Worm (Caenorhabditis elegans) whole organism, L4 larva: Measurements from ENCODE around the gene srh-70.

ENCODE experiments used
- F10B5.3 ChIP-seq: sonication (generic microtip); optimal IDR thresholded peaks from 2 replicates; lab custom pipeline; 2016; ENCODE audit warnings: mild to moderate bottlenecking, missing genetic modification characterization, missing compliant biosample characterization
- F49E8.2 ChIP-seq: sonication (generic microtip); optimal IDR thresholded peaks from 2 replicates; lab custom pipeline; 2016; ENCODE audit warnings: missing compliant biosample characterization, mild to moderate bottlenecking, missing genetic modification characterization, borderline replicate concordance
- R02D3.7 ChIP-seq: fragments of 150-350 bp; sonication (generic microtip); optimal IDR thresholded peaks from 3 replicates; lab custom pipeline; 2014; ENCODE audit warnings: missing biosample characterization, missing genetic modification characterization
- Y105C5A.15 ChIP-seq: fragments of 200-800 bp; sonication (Bioruptor generic); IDR thresholded peaks from 2 replicates; pipeline ENCODE4 v1.3.6; 2022; ENCODE audit warnings: missing genetic modification characterization, missing compliant biosample characterization
- aha-1 ChIP-seq: fragments of 150-350 bp; peaks from one replicate; lab custom pipeline; 2014; ENCODE audit warnings: missing biosample characterization, missing genetic modification characterization
- ama-1 ChIP-seq: fragments of 150-350 bp; optimal IDR thresholded peaks from 2 replicates; lab custom pipeline; 2014; ENCODE audit warnings: inconsistent platforms, mixed read lengths
- arid-1 ChIP-seq: fragments of 200-800 bp; sonication (Bioruptor generic); conservative IDR thresholded peaks from 2 replicates; pipeline ENCODE4 v1.3.6; 2022; ENCODE audit warnings: missing genetic modification reagents, missing genetic modification characterization, missing compliant biosample characterization
- ceh-62 ChIP-seq: sonication (generic microtip); optimal IDR thresholded peaks from 2 replicates; lab custom pipeline; 2017; ENCODE audit warnings: missing biosample characterization, missing genetic modification characterization
- ceh-82 ChIP-seq: sonication (generic microtip); optimal IDR thresholded peaks from 2 replicates; lab custom pipeline; 2017; ENCODE audit warnings: missing biosample characterization, missing genetic modification characterization
- ces-1 ChIP-seq: fragments of 150-350 bp; sonication (generic microtip); optimal IDR thresholded peaks from 4 replicates; lab custom pipeline; 2014; ENCODE audit warnings: missing biosample characterization, missing genetic modification reagents, missing genetic modification characterization
- cey-2 ChIP-seq: sonication (generic microtip); optimal IDR thresholded peaks from 3 replicates; lab custom pipeline; 2017; ENCODE audit warnings: missing genetic modification characterization, mild to moderate bottlenecking, missing compliant biosample characterization, antibody characterized with exemption, borderline replicate concordance; ENCODE audit not compliant: insufficient read depth
- daf-12 ChIP-seq: fragments of 150-350 bp; optimal IDR thresholded peaks from 2 replicates; lab custom pipeline; 2014; ENCODE audit warnings: missing biosample characterization, missing genetic modification reagents, missing genetic modification characterization
- dmd-8 ChIP-seq: fragments of 200-800 bp; sonication (Bioruptor generic); IDR thresholded peaks from 2 replicates; pipeline ENCODE4 v1.3.6; 2022; ENCODE audit warnings: missing genetic modification characterization, missing compliant biosample characterization
- duxl-1 ChIP-seq: sonication (generic microtip); optimal IDR thresholded peaks from 2 replicates; lab custom pipeline; 2016; ENCODE audit warnings: mild to moderate bottlenecking, missing genetic modification characterization, moderate library complexity, missing compliant biosample characterization; ENCODE audit not compliant: poor library complexity
- egl-27 ChIP-seq: sonication (generic microtip); optimal IDR thresholded peaks from 3 replicates; lab custom pipeline; 2017; ENCODE audit warnings: missing biosample characterization, missing genetic modification reagents, missing genetic modification characterization
- fkh-10 ChIP-seq: fragments of 150-350 bp; optimal IDR thresholded peaks from 2 replicates; lab custom pipeline; 2014; ENCODE audit warnings: missing biosample characterization, missing genetic modification reagents, missing genetic modification characterization
- fos-1 ChIP-seq: fragments of 150-350 bp; optimal IDR thresholded peaks from 2 replicates; lab custom pipeline; 2014; ENCODE audit warnings: missing biosample characterization, missing genetic modification characterization
- lim-7 ChIP-seq: fragments of 200-800 bp; sonication (Bioruptor generic); IDR thresholded peaks from 2 replicates; pipeline ENCODE4 v1.3.6; 2022; ENCODE audit warnings: missing genetic modification characterization, missing compliant biosample characterization
- lin-39 ChIP-seq: fragments of 150-350 bp; optimal IDR thresholded peaks from 2 replicates; lab custom pipeline; 2014; ENCODE audit warnings: missing biosample characterization, missing genetic modification reagents, missing genetic modification characterization
- lir-3 ChIP-seq: sonication (generic microtip); optimal IDR thresholded peaks from 2 replicates; lab custom pipeline; 2016; ENCODE audit warnings: mild to moderate bottlenecking, missing genetic modification characterization, missing compliant biosample characterization
- lsy-2 ChIP-seq, 2 experiments: fragments of 150-350 bp in 1 of 2; sonication (generic microtip) in 1 of 2; optimal IDR thresholded peaks; 2 replicates each; lab custom pipeline; 2014 to 2017; ENCODE audit warnings: missing biosample characterization in 2 of 2, missing genetic modification characterization in 2 of 2
- mdl-1 ChIP-seq, 2 experiments: fragments of 150-350 bp in 1 of 2; sonication (generic microtip) in 1 of 2; optimal IDR thresholded peaks; 2 replicates each; lab custom pipeline; 2014 to 2017; ENCODE audit warnings: missing biosample characterization in 2 of 2, missing genetic modification characterization in 2 of 2
- mep-1 ChIP-seq: fragments of 150-350 bp; sonication (generic microtip); optimal IDR thresholded peaks from 3 replicates; lab custom pipeline; 2014; ENCODE audit warnings: missing biosample characterization, missing genetic modification characterization
- mxl-2 ChIP-seq: fragments of 200-800 bp; sonication (Bioruptor generic); conservative IDR thresholded peaks from 2 replicates; pipeline ENCODE4 v1.3.6; 2022; ENCODE audit warnings: missing genetic modification reagents, missing genetic modification characterization, missing compliant biosample characterization
- mxl-3 ChIP-seq: fragments of 200-800 bp; sonication (Bioruptor generic); optimal IDR thresholded peaks from 2 replicates; lab custom pipeline; 2018; ENCODE audit warnings: mild to moderate bottlenecking, missing genetic modification characterization, missing compliant biosample characterization
- nhr-10 ChIP-seq: fragments of 150-350 bp; optimal IDR thresholded peaks from 2 replicates; lab custom pipeline; 2014; ENCODE audit warnings: missing biosample characterization, missing genetic modification characterization
- nhr-102 ChIP-seq: sonication (generic microtip); optimal IDR thresholded peaks from 2 replicates; lab custom pipeline; 2016; ENCODE audit warnings: mild to moderate bottlenecking, missing genetic modification characterization, moderate library complexity, missing compliant biosample characterization
- nhr-111 ChIP-seq: fragments of 200-800 bp; sonication (Bioruptor generic); optimal IDR thresholded peaks from 2 replicates; lab custom pipeline; 2018; ENCODE audit warnings: mild to moderate bottlenecking, missing genetic modification characterization, missing compliant biosample characterization
- nhr-25 ChIP-seq: sonication (generic microtip); optimal IDR thresholded peaks from 2 replicates; lab custom pipeline; 2017; ENCODE audit warnings: missing genetic modification characterization, mild to moderate bottlenecking, missing compliant biosample characterization, antibody characterized with exemption, moderate library complexity, borderline replicate concordance; ENCODE audit not compliant: insufficient read depth
- pha-4 ChIP-seq, 2 experiments: fragments of 150-350 bp in 1 of 2; fragments of 200-800 bp in 1 of 2; sonication (Bioruptor generic) in 1 of 2; IDR thresholded peaks in 1 of 2; optimal IDR thresholded peaks in 1 of 2; 2 replicates each; pipeline versions ENCODE4 v1.3.6 to Lab custom; 2014 to 2022; ENCODE audit warnings: missing genetic modification characterization in 2 of 2, missing genetic modification reagents in 2 of 2, missing biosample characterization in 1 of 2, missing compliant biosample characterization in 1 of 2
- php-3 ChIP-seq: fragments of 200-800 bp; sonication (Bioruptor generic); IDR thresholded peaks from 2 replicates; pipeline ENCODE4 v1.3.6; 2022; ENCODE audit warnings: missing genetic modification reagents, missing genetic modification characterization, missing compliant biosample characterization
- set-16 ChIP-seq: fragments of 200-800 bp; sonication (Bioruptor generic); IDR thresholded peaks from 2 replicates; pipeline ENCODE4 v1.3.6; 2022; ENCODE audit warnings: missing genetic modification reagents, missing genetic modification characterization, missing compliant biosample characterization
- unc-39 ChIP-seq: sonication (generic microtip); optimal IDR thresholded peaks from 2 replicates; lab custom pipeline; 2017; ENCODE audit warnings: missing biosample characterization, missing genetic modification characterization
- zfp-3 ChIP-seq: fragments of 200-800 bp; sonication (Bioruptor generic); conservative IDR thresholded peaks from 2 replicates; pipeline ENCODE4 v1.3.6; 2022; ENCODE audit warnings: missing genetic modification reagents, missing genetic modification characterization, missing compliant biosample characterization
- zip-2 ChIP-seq: fragments of 150-350 bp; optimal IDR thresholded peaks from 2 replicates; lab custom pipeline; 2014; ENCODE audit warnings: missing biosample characterization, missing genetic modification characterization
- ztf-7 ChIP-seq: fragments of 150-350 bp; optimal IDR thresholded peaks from 2 replicates; lab custom pipeline; 2014; ENCODE audit warnings: missing biosample characterization, missing genetic modification characterization

The srh-70 gene

DNA sequence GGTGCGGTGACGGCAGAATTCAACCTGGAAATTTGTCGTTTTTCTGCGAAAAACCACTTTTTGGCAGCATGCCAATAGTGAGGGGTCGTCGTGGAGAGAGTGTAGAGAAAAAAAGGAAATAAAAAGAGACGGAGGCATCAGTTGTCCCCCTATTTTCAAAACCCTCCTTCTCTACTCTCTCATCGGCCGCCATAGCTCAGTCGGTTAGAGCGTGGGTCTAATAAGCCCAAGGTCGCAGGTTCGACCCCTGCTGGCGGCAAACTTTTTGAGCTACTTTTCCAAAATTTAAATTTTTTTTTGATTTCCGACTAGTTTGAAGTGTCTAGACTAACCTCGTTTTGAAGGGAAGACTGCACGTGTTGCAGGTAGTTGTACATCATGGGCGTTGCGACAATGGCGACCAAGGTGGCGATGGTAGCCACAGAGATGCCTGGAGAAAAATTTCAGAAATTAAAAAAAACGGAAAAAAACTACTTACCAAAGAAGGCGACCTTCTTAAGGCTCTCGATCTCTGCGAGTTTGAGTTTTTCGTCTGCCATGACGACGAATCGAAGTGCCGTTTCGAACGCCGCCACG is 24.0 kb downstream of the srh-70 start, which contains the start of gene col-85 (continued):
- TF ChIP-seq mxl-2 (GFP tag; lab: Robert Waterston, UW), result peak; percentile 73
- TF ChIP-seq nhr-25, result no peak
- no peak for TF ChIP-seq ceh-62 (tag; lab: Kevin White, UChicago)
- TF ChIP-seq dmd-8 (GFP tag; lab: Robert Waterston, UW), result peak; percentile 95
- TF ChIP-seq pha-4 (GFP tag; IDR thresholded peaks at IDR 0.05; lab: Robert Waterston, UW), result peak; percentile 95
- TF ChIP-seq pha-4 (tag; optimal IDR thresholded peaks at IDR 0.05; lab: Kevin White, UChicago), result no peak
- peak; percentile 73 for TF ChIP-seq nhr-111 (GFP tag; lab: Kevin White, UChicago)
- no peak for TF ChIP-seq set-16 (GFP tag; lab: Robert Waterston, UW)
- TF ChIP-seq zip-2 (tag; lab: Kevin White, UChicago), result peak; percentile 60
- no peak for TF ChIP-seq ces-1 (GFP tag; lab: Kevin White, UChicago)
- TF ChIP-seq lir-3 (tag; lab: Kevin White, UChicago), result peak; percentile 62
- TF ChIP-seq F49E8.2 (tag; lab: Kevin White, UChicago), result peak; percentile 49
- TF ChIP-seq zfp-3 (GFP tag; lab: Robert Waterston, UW), result peak; percentile 73
- TF ChIP-seq aha-1 (tag; lab: Kevin White, UChicago), result peak; percentile 94
- no peak for TF ChIP-seq ama-1 (lab: Kevin White, UChicago)
- no peak for TF ChIP-seq lsy-2 (tag; optimal IDR thresholded peaks at IDR 0.05; lab: Kevin White, UChicago)
- peak; percentile 75 for TF ChIP-seq nhr-102
- TF ChIP-seq mdl-1 (tag; optimal IDR thresholded peaks at IDR 0.05; lab: Kevin White, UChicago), result peak in 1 of 2 experiments; percentile 59
- no peak for TF ChIP-seq F10B5.3 (tag; lab: Kevin White, UChicago)
- no peak for TF ChIP-seq unc-39 (tag; lab: Kevin White, UChicago)
- TF ChIP-seq fos-1 (tag; lab: Kevin White, UChicago), result no peak
- peak; percentile 71 for TF ChIP-seq ztf-7 (tag; lab: Kevin White, UChicago)
- no peak for TF ChIP-seq cey-2 (tag; lab: Kevin White, UChicago)
- peak; percentile 84 for TF ChIP-seq php-3

DNA sequence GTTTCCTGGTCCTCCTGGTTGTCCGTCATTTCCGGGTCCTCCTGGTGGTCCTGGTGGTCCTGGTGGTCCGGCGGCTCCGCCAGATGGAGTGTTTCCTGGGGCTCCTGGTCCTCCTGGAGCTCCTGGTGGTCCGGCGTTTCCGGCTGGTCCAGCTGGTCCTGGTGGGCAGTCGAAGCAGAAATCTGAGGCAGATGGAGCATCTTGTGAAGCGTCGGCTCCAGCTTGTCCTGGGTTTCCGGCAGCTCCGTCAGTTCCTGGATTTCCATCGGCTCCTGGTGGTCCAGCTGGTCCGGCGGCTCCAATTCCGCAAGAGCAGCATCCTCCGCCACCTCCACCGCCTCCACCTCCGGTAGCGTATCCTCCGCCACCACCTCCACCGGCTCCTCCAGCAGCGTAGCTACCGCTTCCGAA is 24.6 kb downstream of the srh-70 start:
- TF ChIP-seq ces-1 (GFP tag; lab: Kevin White, UChicago) (no peak), pha-4 (GFP tag; IDR thresholded peaks at IDR 0.05; lab: Robert Waterston, UW) (0 out of 2 replicates have a peak, but pooled peaks have one; percentile 49), pha-4 (tag; optimal IDR thresholded peaks at IDR 0.05; lab: Kevin White, UChicago) (no peak), set-16 (GFP tag; lab: Robert Waterston, UW) (peak; percentile 98), duxl-1 (tag; lab: Kevin White, UChicago) (no peak), arid-1 (no peak), egl-27 (tag; lab: Kevin White, UChicago) (no peak)

DNA sequence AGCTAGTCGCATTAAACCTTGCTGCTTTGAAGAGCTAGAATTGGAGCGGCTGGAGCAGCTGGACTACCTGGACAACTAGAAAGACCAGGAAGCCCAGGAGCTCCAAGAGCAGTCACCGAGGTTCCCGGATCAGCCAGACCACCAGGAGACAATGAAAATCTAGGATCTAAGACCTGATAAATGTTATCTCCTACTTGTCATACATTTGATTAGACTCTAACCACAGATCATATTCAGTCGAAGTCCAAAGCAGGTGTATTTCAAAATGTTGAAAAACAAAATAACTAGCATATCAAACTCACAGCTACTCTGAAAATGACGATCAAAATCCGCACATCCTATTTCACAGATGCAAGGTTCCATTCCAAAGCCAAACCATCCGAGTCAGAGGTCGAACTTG is 26.7 kb downstream of the srh-70 start, which contains the start of gene srz-6:
TSS of gene srz-6 (plus strand) at position 301 of the 400 bp plus-strand sequence.
- TF ChIP-seq nhr-25 (no peak), Y105C5A.15 (no peak), ceh-82 (no peak), F10B5.3 (tag; lab: Kevin White, UChicago) (no peak), php-3 (no peak), lim-7 (GFP tag; lab: Robert Waterston, UW) (no peak), mep-1 (tag; lab: Kevin White, UChicago) (no peak), lin-39 (tag; lab: Kevin White, UChicago) (no peak), fkh-10 (no peak), mxl-3 (GFP tag; lab: Kevin White, UChicago) (no peak), nhr-10 (tag; lab: Kevin White, UChicago) (no peak), cey-2 (tag; lab: Kevin White, UChicago) (no peak), daf-12 (tag; lab: Kevin White, UChicago) (no peak), R02D3.7 (no peak)
